Worm (Caenorhabditis elegans) whole organism, L1 larva: Measurements from ENCODE around the gene cyy-1.

Experiments
- C04F5.9 ChIP-seq: sonication (generic microtip); optimal IDR thresholded peaks from 2 replicates; lab custom pipeline; 2016; ENCODE audit warnings: missing genetic modification characterization, missing compliant biosample characterization
- C16A3.4 ChIP-seq: fragments of 150-350 bp; optimal IDR thresholded peaks from 2 replicates; lab custom pipeline; 2014; ENCODE audit warnings: missing biosample characterization, missing genetic modification characterization
- C34B4.2 ChIP-seq: sonication (generic microtip); optimal IDR thresholded peaks from 2 replicates; lab custom pipeline; 2017; ENCODE audit warnings: mild to moderate bottlenecking, missing genetic modification characterization, missing compliant biosample characterization
- alr-1 ChIP-seq: fragments of 200-800 bp; sonication (Bioruptor generic); optimal IDR thresholded peaks from 2 replicates; lab custom pipeline; 2018; ENCODE audit warnings: borderline replicate concordance, mild to moderate bottlenecking, missing genetic modification characterization, missing compliant biosample characterization
- blmp-1 ChIP-seq: fragments of 150-350 bp; optimal IDR thresholded peaks from 2 replicates; lab custom pipeline; 2014; ENCODE audit warnings: missing biosample characterization, missing genetic modification characterization
- ceh-63 ChIP-seq: fragments of 200-800 bp; sonication (Bioruptor generic); optimal IDR thresholded peaks from 2 replicates; lab custom pipeline; 2018; ENCODE audit warnings: mild to moderate bottlenecking, missing genetic modification characterization, missing compliant biosample characterization
- ceh-82 ChIP-seq, 3 experiments: fragments of 150-350 bp in 1 of 3; sonication (generic microtip) in 2 of 3; optimal IDR thresholded peaks; 2 replicates each; lab custom pipeline; 2014 to 2017; ENCODE audit warnings: missing biosample characterization in 3 of 3, missing genetic modification characterization in 3 of 3
- ceh-88 ChIP-seq: fragments of 200-800 bp; sonication (Bioruptor generic); IDR thresholded peaks from 2 replicates; pipeline ENCODE4 v1.3.6; 2022; ENCODE audit warnings: missing genetic modification characterization, missing compliant biosample characterization
- ceh-90 ChIP-seq: sonication (generic microtip); optimal IDR thresholded peaks from 2 replicates; lab custom pipeline; 2016; ENCODE audit warnings: missing genetic modification characterization, missing compliant biosample characterization
- ces-1 ChIP-seq: fragments of 150-350 bp; optimal IDR thresholded peaks from 2 replicates; lab custom pipeline; 2014; ENCODE audit warnings: missing biosample characterization, missing genetic modification reagents, missing genetic modification characterization
- dpl-1 ChIP-seq, 3 experiments: fragments of 150-350 bp in 2 of 3; sonication (generic microtip) in 1 of 3; optimal IDR thresholded peaks; 2 replicates each; lab custom pipeline; 2014 to 2017; ENCODE audit warnings: missing biosample characterization in 3 of 3, missing genetic modification characterization in 3 of 3, missing genetic modification reagents in 3 of 3
- efl-3 ChIP-seq: fragments of 200-800 bp; sonication (Bioruptor generic); optimal IDR thresholded peaks from 2 replicates; lab custom pipeline; 2018; ENCODE audit warnings: mild to moderate bottlenecking, missing genetic modification characterization, missing compliant biosample characterization
- egl-27 ChIP-seq, 2 experiments: fragments of 150-350 bp in 1 of 2; sonication (generic microtip); optimal IDR thresholded peaks; 3 replicates each; lab custom pipeline; 2017 to 2018; ENCODE audit warnings: missing biosample characterization in 2 of 2, missing genetic modification characterization in 2 of 2, missing genetic modification reagents in 2 of 2
- ets-5 ChIP-seq: fragments of 200-800 bp; sonication (Bioruptor generic); IDR thresholded peaks from 2 replicates; pipeline ENCODE4 v1.3.6; 2022; ENCODE audit warnings: missing genetic modification characterization, missing compliant biosample characterization
- fkh-4 ChIP-seq: sonication (generic microtip); optimal IDR thresholded peaks from 2 replicates; lab custom pipeline; 2016; ENCODE audit warnings: missing compliant biosample characterization, missing genetic modification characterization, borderline replicate concordance
- fos-1 ChIP-seq: fragments of 150-350 bp; optimal IDR thresholded peaks from 2 replicates; lab custom pipeline; 2014; ENCODE audit warnings: missing biosample characterization, missing genetic modification characterization
- grh-1 ChIP-seq: fragments of 200-800 bp; sonication (Bioruptor generic); IDR thresholded peaks from 2 replicates; pipeline ENCODE4 v1.3.6; 2022; ENCODE audit warnings: missing genetic modification reagents, missing genetic modification characterization, missing compliant biosample characterization
- hlh-4 ChIP-seq: sonication (generic microtip); optimal IDR thresholded peaks from 2 replicates; lab custom pipeline; 2016; ENCODE audit warnings: mild to moderate bottlenecking, missing genetic modification characterization, missing compliant biosample characterization
- irx-1 ChIP-seq: sonication (generic microtip); optimal IDR thresholded peaks from 2 replicates; lab custom pipeline; 2016; ENCODE audit warnings: missing genetic modification characterization, missing compliant biosample characterization
- jun-1 ChIP-seq: fragments of 150-350 bp; optimal IDR thresholded peaks from 2 replicates; lab custom pipeline; 2014; ENCODE audit warnings: missing biosample characterization, missing genetic modification reagents, missing genetic modification characterization
- lin-35 ChIP-seq, 2 experiments: fragments of 150-350 bp; optimal IDR thresholded peaks; 2 replicates each; lab custom pipeline; 2014; ENCODE audit warnings: missing biosample characterization in 2 of 2, missing genetic modification characterization in 2 of 2, missing genetic modification reagents in 2 of 2
- lir-3 ChIP-seq: sonication (generic microtip); optimal IDR thresholded peaks from 2 replicates; lab custom pipeline; 2016; ENCODE audit warnings: mild to moderate bottlenecking, missing genetic modification characterization, moderate library complexity, missing compliant biosample characterization; ENCODE audit not compliant: poor library complexity
- lsy-2 ChIP-seq, 2 experiments: fragments of 150-350 bp; optimal IDR thresholded peaks; 2 replicates each; lab custom pipeline; 2014; ENCODE audit warnings: missing biosample characterization in 2 of 2, missing genetic modification characterization in 2 of 2
- mab-9 ChIP-seq: fragments of 200-800 bp; sonication (Bioruptor generic); IDR thresholded peaks from 2 replicates; pipeline ENCODE4 v1.3.6; 2022; ENCODE audit warnings: missing genetic modification reagents, missing genetic modification characterization, missing compliant biosample characterization
- mdl-1 ChIP-seq, 2 experiments: fragments of 150-350 bp; optimal IDR thresholded peaks; 2 replicates each; lab custom pipeline; 2014 to 2017; ENCODE audit warnings: missing biosample characterization in 2 of 2, missing genetic modification characterization in 2 of 2, inconsistent platforms in 1 of 2
- mef-2 ChIP-seq: fragments of 150-350 bp; optimal IDR thresholded peaks from 2 replicates; lab custom pipeline; 2014; ENCODE audit warnings: missing biosample characterization, missing genetic modification characterization
- mep-1 ChIP-seq: fragments of 150-350 bp; optimal IDR thresholded peaks from 2 replicates; lab custom pipeline; 2014; ENCODE audit warnings: missing biosample characterization, missing genetic modification characterization
- nhr-20 ChIP-seq: sonication (generic microtip); optimal IDR thresholded peaks from 2 replicates; lab custom pipeline; 2016; ENCODE audit warnings: mild to moderate bottlenecking, missing genetic modification characterization, missing compliant biosample characterization
- nhr-237 ChIP-seq: fragments of 150-350 bp; optimal IDR thresholded peaks from 2 replicates; lab custom pipeline; 2014; ENCODE audit warnings: missing biosample characterization, missing genetic modification characterization
- nhr-28 ChIP-seq: fragments of 150-350 bp; optimal IDR thresholded peaks from 2 replicates; lab custom pipeline; 2014; ENCODE audit warnings: missing biosample characterization, missing genetic modification characterization
- nhr-71 ChIP-seq: sonication (generic microtip); optimal IDR thresholded peaks from 2 replicates; lab custom pipeline; 2016; ENCODE audit warnings: mild to moderate bottlenecking, missing genetic modification characterization, moderate library complexity, missing compliant biosample characterization
- nhr-76 ChIP-seq: sonication (generic microtip); optimal IDR thresholded peaks from 2 replicates; lab custom pipeline; 2017; ENCODE audit warnings: missing biosample characterization, missing genetic modification characterization
- nhr-77 ChIP-seq: fragments of 150-350 bp; optimal IDR thresholded peaks from 2 replicates; lab custom pipeline; 2014; ENCODE audit warnings: missing biosample characterization, missing genetic modification characterization
- nhr-85 ChIP-seq: sonication (generic microtip); peaks from one replicate; lab custom pipeline; 2016; ENCODE audit warnings: missing genetic modification characterization, inconsistent platforms, missing compliant biosample characterization
- nhr-90 ChIP-seq: sonication (generic microtip); optimal IDR thresholded peaks from 2 replicates; lab custom pipeline; 2016; ENCODE audit warnings: mild to moderate bottlenecking, missing genetic modification characterization, missing compliant biosample characterization; ENCODE audit not compliant: poor library complexity
- pag-3 ChIP-seq: sonication (generic microtip); optimal IDR thresholded peaks from 2 replicates; lab custom pipeline; 2017; ENCODE audit warnings: missing genetic modification characterization, mild to moderate bottlenecking, missing compliant biosample characterization, antibody characterized with exemption, borderline replicate concordance; ENCODE audit not compliant: insufficient read depth
- pax-3 ChIP-seq: fragments of 200-800 bp; sonication (Bioruptor generic); optimal IDR thresholded peaks from 2 replicates; lab custom pipeline; 2018; ENCODE audit warnings: mild to moderate bottlenecking, missing genetic modification characterization, moderate library complexity, missing compliant biosample characterization
- pqm-1 ChIP-seq: sonication (generic microtip); optimal IDR thresholded peaks from 3 replicates; lab custom pipeline; 2017; ENCODE audit warnings: missing biosample characterization, missing genetic modification characterization
- rnt-1 ChIP-seq: sonication (generic microtip); optimal IDR thresholded peaks from 2 replicates; lab custom pipeline; 2016; ENCODE audit warnings: mild to moderate bottlenecking, missing genetic modification characterization, moderate library complexity, missing compliant biosample characterization
- skn-1 ChIP-seq: fragments of 150-350 bp; optimal IDR thresholded peaks from 2 replicates; lab custom pipeline; 2014; ENCODE audit warnings: missing biosample characterization, missing genetic modification characterization
- snu-23 ChIP-seq: sonication (generic microtip); optimal IDR thresholded peaks from 2 replicates; lab custom pipeline; 2016; ENCODE audit warnings: missing genetic modification characterization, missing compliant biosample characterization
- sptf-1 ChIP-seq: fragments of 150-350 bp; optimal IDR thresholded peaks from 2 replicates; lab custom pipeline; 2014; ENCODE audit warnings: missing biosample characterization, missing genetic modification characterization
- sup-37 ChIP-seq: fragments of 200-800 bp; sonication (Bioruptor generic); optimal IDR thresholded peaks from 2 replicates; lab custom pipeline; 2018; ENCODE audit warnings: mild to moderate bottlenecking, missing genetic modification characterization, missing compliant biosample characterization
- tbx-2 ChIP-seq: sonication (generic microtip); optimal IDR thresholded peaks from 2 replicates; lab custom pipeline; 2016; ENCODE audit warnings: missing genetic modification characterization, missing compliant biosample characterization
- tlp-1 ChIP-seq: fragments of 150-350 bp; optimal IDR thresholded peaks from 2 replicates; lab custom pipeline; 2014; ENCODE audit warnings: missing biosample characterization, missing genetic modification characterization
- unc-62 ChIP-seq: fragments of 150-350 bp; optimal IDR thresholded peaks from 2 replicates; lab custom pipeline; 2014; ENCODE audit warnings: missing biosample characterization, missing genetic modification reagents, missing genetic modification characterization
- unc-86 ChIP-seq: sonication (generic microtip); optimal IDR thresholded peaks from 2 replicates; lab custom pipeline; 2016; ENCODE audit warnings: missing genetic modification characterization, missing compliant biosample characterization
- vab-15 ChIP-seq: sonication (generic microtip); optimal IDR thresholded peaks from 2 replicates; lab custom pipeline; 2017; ENCODE audit warnings: missing genotype, mild to moderate bottlenecking, missing genetic modification characterization, missing compliant biosample characterization
- xbp-1 ChIP-seq: sonication (generic microtip); optimal IDR thresholded peaks from 2 replicates; lab custom pipeline; 2016; ENCODE audit warnings: missing genetic modification characterization, missing compliant biosample characterization
- zag-1 ChIP-seq: fragments of 150-350 bp; optimal IDR thresholded peaks from 2 replicates; lab custom pipeline; 2014; ENCODE audit warnings: missing biosample characterization, missing genetic modification characterization
- ztf-11 ChIP-seq, 2 experiments: sonication (generic microtip); optimal IDR thresholded peaks; 2 replicates each; lab custom pipeline; 2016 to 2017; ENCODE audit warnings: missing genetic modification characterization in 2 of 2, missing biosample characterization in 1 of 2, missing compliant biosample characterization in 1 of 2
- ztf-4 ChIP-seq: fragments of 150-350 bp; optimal IDR thresholded peaks from 2 replicates; lab custom pipeline; 2014; ENCODE audit warnings: missing biosample characterization, missing genetic modification characterization

The cyy-1 gene

DNA sequence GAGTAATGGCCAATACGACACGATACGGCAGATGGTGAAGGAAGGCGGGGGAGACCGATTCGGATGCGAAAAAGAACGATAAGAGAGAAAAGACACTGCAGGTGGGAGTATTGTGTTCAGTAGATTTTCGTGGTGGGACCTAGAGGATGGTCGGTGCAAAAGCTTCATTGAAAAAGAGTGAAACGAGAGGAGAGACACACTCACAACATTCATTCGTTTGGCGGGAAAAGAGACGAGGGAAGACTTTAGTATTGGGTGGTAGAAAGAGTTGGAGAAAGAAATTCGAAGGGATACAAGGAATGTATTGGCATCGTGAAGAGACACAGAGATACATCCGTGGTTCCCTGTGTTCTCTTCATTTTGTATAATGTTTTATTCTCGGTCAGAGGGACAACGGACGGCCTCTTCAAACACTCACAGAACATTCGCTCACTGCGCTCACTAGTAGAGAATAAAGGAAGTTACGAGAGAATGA lies 49.2 kb upstream of the cyy-1 start (continued):
- TF ChIP-seq mdl-1 (tag; optimal IDR thresholded peaks at IDR 0.05; lab: Kevin White, UChicago) (peak in 1 of 2 experiments; percentile 51), pax-3 (no peak), ztf-4 (peak; percentile 69), tbx-2 (peak; percentile 74), lin-35 (GFP tag; optimal IDR thresholded peaks at IDR 0.05; lab: Kevin White, UChicago) (peak; percentile 61 to 80), alr-1 (tag; lab: Kevin White, UChicago) (no peak), tlp-1 (tag; lab: Kevin White, UChicago) (no peak), unc-62 (GFP tag; lab: Kevin White, UChicago) (no peak), nhr-28 (tag; lab: Kevin White, UChicago) (no peak), ces-1 (no peak), ztf-11 (tag; optimal IDR thresholded peaks at IDR 0.05; lab: Kevin White, UChicago) (peak in 1 of 2 experiments; percentile 56), fos-1 (tag; lab: Kevin White, UChicago) (peak; percentile 14), skn-1 (tag; lab: Kevin White, UChicago) (peak; percentile 19), lsy-2 (tag; optimal IDR thresholded peaks at IDR 0.05; lab: Kevin White, UChicago) (peak; percentile 74 to 93), grh-1 (GFP tag; lab: Robert Waterston, UW) (no peak), ceh-88 (GFP tag; lab: Robert Waterston, UW) (no peak), dpl-1 (GFP tag; optimal IDR thresholded peaks at IDR 0.05; lab: Kevin White, UChicago) (peak; percentile 47 to 68 (median 55)), vab-15 (no peak), ceh-82 (tag; optimal IDR thresholded peaks at IDR 0.05; lab: Kevin White, UChicago) (peak; percentile 15 to 61 (median 54)), nhr-77 (tag; lab: Kevin White, UChicago) (peak; percentile 75), rnt-1 (tag; lab: Kevin White, UChicago) (peak; percentile 65), C16A3.4 (tag; lab: Kevin White, UChicago) (peak; percentile 69), C34B4.2 (no peak), pqm-1 (tag; lab: Kevin White, UChicago) (no peak), irx-1 (tag; lab: Kevin White, UChicago) (peak; percentile 53), blmp-1 (tag; lab: Kevin White, UChicago) (peak; percentile 74), nhr-20 (tag; lab: Kevin White, UChicago) (peak; percentile 88), mep-1 (tag; lab: Kevin White, UChicago) (peak; percentile 82), ceh-63 (no peak), zag-1 (tag; lab: Kevin White, UChicago) (peak; percentile 3), nhr-71 (tag; lab: Kevin White, UChicago) (peak; percentile 87), nhr-237 (no peak), nhr-90 (tag; lab: Kevin White, UChicago) (peak; percentile 63), ets-5 (GFP tag; lab: Robert Waterston, UW) (no peak), sptf-1 (tag; lab: Kevin White, UChicago) (no peak), mef-2 (tag; lab: Kevin White, UChicago) (peak; percentile 29), unc-86 (peak; percentile 69), pag-3 (tag; lab: Kevin White, UChicago) (no peak), fkh-4 (tag; lab: Kevin White, UChicago) (no peak)

DNA sequence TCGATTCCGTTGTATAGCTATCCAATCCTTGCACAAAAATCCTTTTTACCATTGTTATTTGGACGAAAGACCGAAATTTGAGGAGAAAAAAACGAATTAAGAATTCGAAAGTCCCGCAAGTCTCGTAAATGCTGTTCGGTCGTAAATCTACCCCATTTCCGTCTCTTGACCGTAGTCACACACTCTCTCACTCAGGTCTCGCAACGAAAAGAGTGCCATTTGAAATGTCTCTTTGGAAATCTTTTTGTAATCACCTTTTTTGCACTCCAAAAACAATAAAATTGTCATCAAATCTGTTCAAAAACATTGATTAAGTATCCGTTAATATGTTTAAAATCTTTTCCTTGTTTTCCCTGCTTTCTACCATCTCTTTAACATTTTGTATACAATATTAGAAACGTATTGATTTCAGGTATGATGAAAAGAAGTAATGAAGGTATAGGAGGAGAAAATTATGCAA lies 47.4 kb upstream of the cyy-1 start, which contains the start of the genes R05D3.8 and rfp-1:
R05D3.8 (minus strand) TSS at position 115 of the 460 bp plus-strand sequence.
rfp-1 (plus strand) TSS at position 410 of the 460 bp plus-strand sequence.
- TF ChIP-seq lsy-2 (tag; optimal IDR thresholded peaks at IDR 0.05; lab: Kevin White, UChicago) (peak; percentile 98 to 99), ces-1 (no peak), egl-27 (tag; optimal IDR thresholded peaks at IDR 0.05; lab: Kevin White, UChicago) (no peak), pqm-1 (tag; lab: Kevin White, UChicago) (no peak), ztf-4 (peak; percentile 43), xbp-1 (tag; lab: Kevin White, UChicago) (peak; percentile 73), mab-9 (GFP tag; lab: Robert Waterston, UW) (0 out of 2 replicates have a peak, but pooled peaks have one; percentile 7), sup-37 (no peak), dpl-1 (GFP tag; optimal IDR thresholded peaks at IDR 0.05; lab: Kevin White, UChicago) (peak; percentile 80 to 86 (median 85)), lir-3 (peak; percentile 42), nhr-85 (tag; lab: Kevin White, UChicago) (peak; percentile 88), C04F5.9 (peak; percentile 58), snu-23 (GFP tag; lab: Kevin White, UChicago) (peak; percentile 88), hlh-4 (tag; lab: Kevin White, UChicago) (no peak), alr-1 (tag; lab: Kevin White, UChicago) (no peak), efl-3 (GFP tag; lab: Kevin White, UChicago) (no peak), jun-1 (tag; lab: Kevin White, UChicago) (no peak), grh-1 (GFP tag; lab: Robert Waterston, UW) (peak; percentile 66), ceh-90 (tag; lab: Kevin White, UChicago) (no peak), nhr-76 (tag; lab: Kevin White, UChicago) (no peak)
